Fruit fly (Drosophila melanogaster): Measurements from ENCODE around the gene CG32445.

DNA sequence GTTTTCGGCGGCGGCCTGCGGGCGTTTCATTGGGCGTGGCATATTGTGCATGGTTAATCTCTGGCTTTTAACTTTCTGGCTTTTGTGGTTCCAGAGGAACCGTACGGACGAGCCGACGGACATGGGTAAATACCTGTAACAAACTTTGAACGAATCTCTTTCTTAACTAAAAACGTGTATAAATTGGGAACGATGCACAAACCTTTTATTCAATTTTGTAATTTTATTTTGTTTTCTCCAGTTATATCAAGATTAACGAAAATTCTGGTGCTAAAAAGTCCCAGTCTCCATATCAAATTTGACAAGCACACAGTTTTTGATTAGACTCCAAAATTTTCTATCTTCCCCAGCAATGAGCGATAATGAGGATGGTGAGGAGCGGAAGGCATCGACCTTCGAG is 32.7 kb downstream of the CG32445 start, which contains the start of gene CG11249:
- TF ChIP-seq CG1792 (GFP tag; optimal IDR thresholded peaks at IDR 0.05) (no peak), Hey (tag; optimal IDR thresholded peaks at IDR 0.05) (no peak), CG6813 (GFP tag; optimal IDR thresholded peaks at IDR 0.05) (no peak), CG4820 (GFP tag; optimal IDR thresholded peaks at IDR 0.05) (no peak)
